Fruit fly (Drosophila melanogaster) whole organism, prepupa: Measurements from ENCODE around the gene CG6765.
A peak's percentile ranks its signal among the peaks of the same experiment; 100 is the strongest.

Experiments
- Blimp-1 ChIP-seq: fragments of 200-800 bp; sonication (Bioruptor generic); optimal IDR thresholded peaks from 3 replicates; lab custom pipeline; 2017; ENCODE audit warnings: missing biosample characterization, missing genetic modification characterization, mild to moderate bottlenecking, moderate library complexity, missing genetic modification reagents
- CG10669 ChIP-seq: fragments of 200-800 bp; sonication (Bioruptor generic); optimal IDR thresholded peaks from 3 replicates; lab custom pipeline; 2018; ENCODE audit warnings: missing biosample characterization, mild to moderate bottlenecking, missing genetic modification characterization, moderate library complexity
- CG11294 ChIP-seq: fragments of 200-800 bp; sonication (Bioruptor generic); IDR thresholded peaks from 2 replicates; pipeline ENCODE4 v1.3.6; 2022; ENCODE audit warnings: missing biosample characterization, missing genetic modification characterization
- CG11762 ChIP-seq: fragments of 200-800 bp; sonication (Bioruptor generic); optimal IDR thresholded peaks from 3 replicates; lab custom pipeline; 2016; ENCODE audit warnings: missing biosample characterization, missing genetic modification characterization; ENCODE audit not compliant: insufficient read depth
- CG11902 ChIP-seq: fragments of 200-800 bp; sonication (Bioruptor generic); optimal IDR thresholded peaks from 3 replicates; lab custom pipeline; 2016; ENCODE audit warnings: missing biosample characterization, missing genetic modification characterization
- CG15336 ChIP-seq: fragments of 200-800 bp; sonication (Bioruptor generic); IDR thresholded peaks from 2 replicates; pipeline ENCODE4 v1.3.6; 2022; ENCODE audit warnings: missing biosample characterization, missing genetic modification characterization
- CG1621 ChIP-seq: fragments of 200-800 bp; sonication (Bioruptor generic); optimal IDR thresholded peaks from 3 replicates; lab custom pipeline; 2018; ENCODE audit warnings: missing biosample characterization, mild to moderate bottlenecking, missing genetic modification characterization
- CG16779 ChIP-seq: fragments of 200-800 bp; sonication (Bioruptor generic); optimal IDR thresholded peaks from 3 replicates; lab custom pipeline; 2017; ENCODE audit warnings: missing biosample characterization, mild to moderate bottlenecking, missing genetic modification characterization
- CG3032 ChIP-seq: fragments of 200-800 bp; optimal IDR thresholded peaks from 2 replicates; lab custom pipeline; 2019; ENCODE audit warnings: missing biosample characterization, mild to moderate bottlenecking, missing genetic modification characterization, moderate library complexity
- CG31627 ChIP-seq: fragments of 200-800 bp; sonication (Bioruptor generic); optimal IDR thresholded peaks from 3 replicates; lab custom pipeline; 2016; ENCODE audit warnings: missing biosample characterization, missing genetic modification characterization
- CG34406 ChIP-seq: fragments of 200-800 bp; sonication (Bioruptor generic); optimal IDR thresholded peaks from 3 replicates; lab custom pipeline; 2016; ENCODE audit warnings: missing biosample characterization, missing genetic modification characterization
- CG3919 ChIP-seq: fragments of 200-800 bp; sonication (Bioruptor generic); optimal IDR thresholded peaks from 3 replicates; lab custom pipeline; 2016; ENCODE audit warnings: missing biosample characterization, missing genetic modification characterization
- CG6163 ChIP-seq: fragments of 200-800 bp; sonication (Bioruptor generic); IDR thresholded peaks from 3 replicates; pipeline ENCODE4 v1.3.6; 2022; ENCODE audit warnings: missing biosample characterization, missing genetic modification characterization
- CG6792 ChIP-seq: fragments of 200-800 bp; sonication (Bioruptor generic); optimal IDR thresholded peaks from 3 replicates; lab custom pipeline; 2016; ENCODE audit warnings: missing biosample characterization, missing genetic modification characterization
- CG6854 ChIP-seq: fragments of 200-800 bp; sonication (Bioruptor generic); optimal IDR thresholded peaks from 2 replicates; lab custom pipeline; 2017; ENCODE audit warnings: missing biosample characterization, mild to moderate bottlenecking, missing genetic modification characterization
- CG7368 ChIP-seq: fragments of 200-800 bp; sonication (Bioruptor generic); optimal IDR thresholded peaks from 3 replicates; lab custom pipeline; 2016; ENCODE audit warnings: missing biosample characterization, missing genetic modification characterization
- CG8119 ChIP-seq: fragments of 200-800 bp; sonication (Bioruptor generic); IDR thresholded peaks from 3 replicates; pipeline ENCODE4 v1.3.6; 2022; ENCODE audit warnings: missing biosample characterization, missing genetic modification characterization
- CG8319 ChIP-seq: fragments of 200-800 bp; sonication (Bioruptor generic); optimal IDR thresholded peaks from 3 replicates; lab custom pipeline; 2016; ENCODE audit warnings: missing biosample characterization, missing genetic modification characterization
- CG8632 ChIP-seq: fragments of 200-800 bp; sonication (Bioruptor generic); optimal IDR thresholded peaks from 3 replicates; lab custom pipeline; 2016; ENCODE audit warnings: missing biosample characterization, missing genetic modification characterization
- CG9139 ChIP-seq: fragments of 200-800 bp; sonication (Bioruptor generic); optimal IDR thresholded peaks from 3 replicates; lab custom pipeline; 2017; ENCODE audit warnings: missing biosample characterization, mild to moderate bottlenecking, missing genetic modification characterization
- Eip93F ChIP-seq: fragments of 200-800 bp; sonication (Bioruptor generic); optimal IDR thresholded peaks from 2 replicates; lab custom pipeline; 2016; ENCODE audit warnings: missing biosample characterization, mild to moderate bottlenecking, missing genetic modification characterization
- Ets96B ChIP-seq: fragments of 200-800 bp; optimal IDR thresholded peaks from 2 replicates; lab custom pipeline; 2019; ENCODE audit warnings: missing biosample characterization, mild to moderate bottlenecking, missing genetic modification characterization, moderate library complexity
- Gug ChIP-seq: fragments of 200-800 bp; sonication (Bioruptor generic); IDR thresholded peaks from 2 replicates; pipeline ENCODE4 v1.3.6; 2022; ENCODE audit warnings: missing biosample characterization, missing genetic modification characterization
- Hr38 ChIP-seq: sonication (Bioruptor generic); optimal IDR thresholded peaks from 2 replicates; lab custom pipeline; 2016; ENCODE audit warnings: missing biosample characterization, missing genetic modification characterization
- Lpt ChIP-seq: fragments of 200-800 bp; sonication (Bioruptor generic); optimal IDR thresholded peaks from 3 replicates; lab custom pipeline; 2016; ENCODE audit warnings: missing biosample characterization, missing genetic modification characterization
- Met ChIP-seq: fragments of 200-800 bp; sonication (Bioruptor generic); optimal IDR thresholded peaks from 3 replicates; lab custom pipeline; 2016; ENCODE audit warnings: missing biosample characterization, missing genetic modification characterization
- OdsH ChIP-seq: fragments of 200-800 bp; sonication (Bioruptor generic); optimal IDR thresholded peaks from 3 replicates; lab custom pipeline; 2016; ENCODE audit warnings: missing biosample characterization, missing genetic modification characterization
- Smox ChIP-seq: fragments of 200-800 bp; sonication (Bioruptor generic); optimal IDR thresholded peaks from 3 replicates; lab custom pipeline; 2016; ENCODE audit warnings: missing biosample characterization, missing genetic modification characterization
- Sox102F ChIP-seq: fragments of 200-800 bp; sonication (Bioruptor generic); optimal IDR thresholded peaks from 2 replicates; lab custom pipeline; 2016; ENCODE audit warnings: missing biosample characterization, mild to moderate bottlenecking, missing genetic modification characterization
- Sox14 ChIP-seq: fragments of 200-800 bp; sonication (Bioruptor generic); optimal IDR thresholded peaks from 3 replicates; lab custom pipeline; 2016; ENCODE audit warnings: missing biosample characterization, missing genetic modification characterization
- Sox15 ChIP-seq: fragments of 200-800 bp; sonication (Bioruptor generic); optimal IDR thresholded peaks from 3 replicates; lab custom pipeline; 2016; ENCODE audit warnings: missing biosample characterization, missing genetic modification characterization
- achi ChIP-seq: fragments of 200-800 bp; sonication (Bioruptor generic); optimal IDR thresholded peaks from 3 replicates; lab custom pipeline; 2016; ENCODE audit warnings: missing biosample characterization, missing genetic modification characterization
- acj6 ChIP-seq: fragments of 200-800 bp; sonication (Bioruptor generic); optimal IDR thresholded peaks from 3 replicates; lab custom pipeline; 2016; ENCODE audit warnings: missing biosample characterization, missing genetic modification characterization
- cyc ChIP-seq: fragments of 200-800 bp; sonication (Bioruptor generic); optimal IDR thresholded peaks from 3 replicates; lab custom pipeline; 2016; ENCODE audit warnings: missing biosample characterization, missing genetic modification characterization
- dac ChIP-seq: fragments of 200-800 bp; sonication (Bioruptor generic); optimal IDR thresholded peaks from 2 replicates; lab custom pipeline; 2017; ENCODE audit warnings: missing biosample characterization, mild to moderate bottlenecking, missing genetic modification characterization
- dsx ChIP-seq: fragments of 200-800 bp; optimal IDR thresholded peaks from 3 replicates; lab custom pipeline; 2019; ENCODE audit warnings: missing biosample characterization, mild to moderate bottlenecking, missing genetic modification characterization, moderate library complexity; ENCODE audit not compliant: poor library complexity, severe bottlenecking
- eg ChIP-seq: fragments of 200-800 bp; sonication (Bioruptor generic); IDR thresholded peaks from 3 replicates; pipeline ENCODE4 v1.3.6; 2022; ENCODE audit warnings: missing biosample characterization, missing genetic modification characterization
- esn ChIP-seq: fragments of 200-800 bp; sonication (Bioruptor generic); optimal IDR thresholded peaks from 2 replicates; lab custom pipeline; 2016; ENCODE audit warnings: missing biosample characterization, mild to moderate bottlenecking, missing genetic modification characterization, moderate library complexity
- fd59A ChIP-seq: fragments of 200-800 bp; sonication (Bioruptor generic); optimal IDR thresholded peaks from 2 replicates; lab custom pipeline; 2017; ENCODE audit warnings: missing biosample characterization, mild to moderate bottlenecking, missing genetic modification characterization, missing genetic modification reagents
- fd85E ChIP-seq: fragments of 200-800 bp; sonication (Bioruptor generic); optimal IDR thresholded peaks from 3 replicates; lab custom pipeline; 2016; ENCODE audit warnings: missing biosample characterization, missing genetic modification characterization
- pdm3 ChIP-seq: fragments of 200-800 bp; sonication (Bioruptor generic); optimal IDR thresholded peaks from 3 replicates; lab custom pipeline; 2016; ENCODE audit warnings: missing biosample characterization, missing genetic modification characterization
- spab ChIP-seq: fragments of 200-800 bp; sonication (Bioruptor generic); optimal IDR thresholded peaks from 2 replicates; lab custom pipeline; 2017; ENCODE audit warnings: missing biosample characterization, mild to moderate bottlenecking, missing genetic modification characterization, missing genetic modification reagents
- ss ChIP-seq, 2 experiments: fragments of 200-800 bp; sonication (Bioruptor generic); optimal IDR thresholded peaks; 2 replicates in 1 of 2; 3 replicates in 1 of 2; lab custom pipeline; 2017 to 2018; ENCODE audit warnings: mild to moderate bottlenecking in 2 of 2, missing biosample characterization in 2 of 2, missing genetic modification characterization in 2 of 2, moderate library complexity in 1 of 2
- svp ChIP-seq: fragments of 200-800 bp; sonication (Bioruptor generic); peaks from one replicate; lab custom pipeline; 2016; ENCODE audit warnings: missing biosample characterization, missing genetic modification characterization
- topi ChIP-seq: fragments of 200-800 bp; sonication (Bioruptor generic); optimal IDR thresholded peaks from 3 replicates; lab custom pipeline; 2016; ENCODE audit warnings: missing biosample characterization, missing genetic modification characterization
- vri ChIP-seq: fragments of 200-800 bp; sonication (Bioruptor generic); optimal IDR thresholded peaks from 3 replicates; lab custom pipeline; 2016; ENCODE audit warnings: missing biosample characterization, mild to moderate bottlenecking, missing genetic modification characterization

CG6765 gene

DNA sequence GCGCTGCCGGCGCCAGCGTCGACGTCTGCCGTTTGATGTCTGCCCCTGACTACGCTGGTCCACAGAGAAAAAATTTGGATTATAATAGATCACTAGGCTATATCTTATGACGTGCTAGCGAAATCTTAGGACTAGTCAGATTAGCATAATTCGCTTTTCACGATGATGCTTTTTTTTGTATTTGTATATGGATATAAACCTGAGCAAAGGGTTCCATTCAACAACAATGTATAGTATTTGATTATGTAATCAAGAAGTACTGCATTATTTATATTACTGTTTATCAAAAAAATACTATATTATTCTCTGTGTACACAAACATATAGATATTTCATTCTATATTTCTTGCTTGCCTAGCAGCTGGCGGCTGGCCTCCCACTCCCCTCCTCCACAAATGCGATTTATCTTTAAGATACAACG, 34.5 kb downstream of the CG6765 start (continued):
- no peak for TF ChIP-seq CG8632
- no peak for TF ChIP-seq Blimp-1 (GFP tag; lab: Kevin White, UChicago)
- peak; percentile 0 for TF ChIP-seq cyc (GFP tag; lab: Kevin White, UChicago)
- TF ChIP-seq dsx (GFP tag; lab: Kevin White, UChicago): peak; percentile 19
- TF ChIP-seq CG11902: no peak
- no peak for TF ChIP-seq CG9139
- peak; percentile 81 for TF ChIP-seq eg (GFP tag; lab: Robert Waterston, UW)
- TF ChIP-seq spab (GFP tag; lab: Kevin White, UChicago): peak; percentile 3
- TF ChIP-seq CG10669 (GFP tag; lab: Kevin White, UChicago): peak; percentile 45
- TF ChIP-seq CG3919 (GFP tag; lab: Kevin White, UChicago): peak; percentile 53
- TF ChIP-seq vri (GFP tag; lab: Kevin White, UChicago): peak; percentile 12
- no peak for TF ChIP-seq Smox (GFP tag; lab: Kevin White, UChicago)
- TF ChIP-seq CG6792 (GFP tag; lab: Kevin White, UChicago): peak; percentile 34
- TF ChIP-seq Eip93F (GFP tag; lab: Kevin White, UChicago): no peak
- TF ChIP-seq, all 60 proteins: peak for 42

- TF ChIP-seq CG6854 (no peak), Ets96B (peak; percentile 62), Blimp-1 (GFP tag; lab: Kevin White, UChicago) (no peak), Sox15 (GFP tag; lab: Kevin White, UChicago) (no peak), esn (peak; percentile 26), CG8119 (GFP tag; lab: Robert Waterston, UW) (peak; percentile 43; the same call in 1 of the 3 replicates), Gug (GFP tag; lab: Robert Waterston, UW) (0 out of 2 replicates have a peak, but pooled peaks have one; percentile 60), CG7368 (peak; percentile 29), CG10669 (GFP tag; lab: Kevin White, UChicago) (peak; percentile 33), Smox (GFP tag; lab: Kevin White, UChicago) (no peak), fd59A (GFP tag; lab: Kevin White, UChicago) (peak; percentile 53), CG11762 (GFP tag; lab: Kevin White, UChicago) (no peak), CG34406 (peak; percentile 20), OdsH (GFP tag; lab: Kevin White, UChicago) (peak; percentile 38), CG6792 (GFP tag; lab: Kevin White, UChicago) (peak; percentile 22), CG8319 (GFP tag; lab: Kevin White, UChicago) (no peak), topi (GFP tag; lab: Kevin White, UChicago) (no peak), dac (peak; percentile 17), CG8632 (no peak), Sox102F (no peak), CG3919 (GFP tag; lab: Kevin White, UChicago) (peak; percentile 29), CG15336 (peak; percentile 80), Met (peak; percentile 16), fd85E (GFP tag; lab: Kevin White, UChicago) (no peak), CG11294 (GFP tag; lab: Robert Waterston, UW) (0 out of 2 replicates have a peak, but pooled peaks have one; percentile 37), CG3032 (tag; lab: Kevin White, UChicago) (peak; percentile 61), Hr38 (GFP tag; lab: Kevin White, UChicago) (no peak), svp (GFP tag; lab: Kevin White, UChicago) (no peak), Sox14 (GFP tag; lab: Kevin White, UChicago) (peak; percentile 47), acj6 (GFP tag; lab: Kevin White, UChicago) (peak; percentile 48), ss (GFP tag; optimal IDR thresholded peaks at IDR 0.05; lab: Kevin White, UChicago) (peak in 1 of 2 experiments; percentile 62), CG16779 (tag; lab: Kevin White, UChicago) (peak; percentile 23), pdm3 (peak; percentile 55), CG9139 (no peak), Lpt (GFP tag; lab: Kevin White, UChicago) (no peak), eg (GFP tag; lab: Robert Waterston, UW) (peak; percentile 66; the same call in 2 of the 3 replicates), CG6163 (GFP tag; lab: Robert Waterston, UW) (peak; percentile 75), cyc (GFP tag; lab: Kevin White, UChicago) (no peak), achi (GFP tag; lab: Kevin White, UChicago) (peak; percentile 40), spab (GFP tag; lab: Kevin White, UChicago) (peak; percentile 35), CG1621 (tag; lab: Kevin White, UChicago) (peak; percentile 31), CG31627 (GFP tag; lab: Kevin White, UChicago) (no peak)
Measured at dm6 chr3L:8549183-8549890, 36.8 kb downstream of the CG6765 start.
